Worm (Caenorhabditis elegans) whole organism, late embryonic: ENCODE data around the gene srv-9.

Experiments used
- K02D7.2 ChIP-seq: sonication (generic microtip); optimal IDR thresholded peaks from 2 replicates; lab custom pipeline; 2017; ENCODE audit warnings: mild to moderate bottlenecking, missing genetic modification characterization, missing compliant biosample characterization
- dmd-4 ChIP-seq: sonication (generic microtip); optimal IDR thresholded peaks from 2 replicates; lab custom pipeline; 2016; ENCODE audit warnings: borderline replicate concordance, missing genetic modification characterization, missing compliant biosample characterization
- fkh-10 ChIP-seq: fragments of 150-350 bp; optimal IDR thresholded peaks from 2 replicates; lab custom pipeline; 2014; ENCODE audit warnings: missing biosample characterization, missing genetic modification reagents, missing genetic modification characterization
- hlh-30 ChIP-seq: sonication (generic microtip); optimal IDR thresholded peaks from 2 replicates; lab custom pipeline; 2017; ENCODE audit warnings: antibody characterized with exemption, missing genetic modification characterization, missing compliant biosample characterization; ENCODE audit not compliant: insufficient read depth
- lim-6 ChIP-seq: sonication (generic microtip); optimal IDR thresholded peaks from 2 replicates; lab custom pipeline; 2016; ENCODE audit warnings: missing genetic modification characterization, missing compliant biosample characterization
- nfya-1 ChIP-seq: sonication (generic microtip); optimal IDR thresholded peaks from 2 replicates; lab custom pipeline; 2017; ENCODE audit warnings: missing genetic modification characterization, mild to moderate bottlenecking, missing compliant biosample characterization, antibody characterized with exemption, moderate library complexity
- nhr-11 ChIP-seq: fragments of 150-350 bp; optimal IDR thresholded peaks from 2 replicates; lab custom pipeline; 2014; ENCODE audit warnings: missing biosample characterization, missing genetic modification characterization
- pat-9 ChIP-seq: fragments of 200-800 bp; sonication (Bioruptor generic); optimal IDR thresholded peaks from 2 replicates; lab custom pipeline; 2018; ENCODE audit warnings: mild to moderate bottlenecking, missing genetic modification characterization, moderate library complexity, missing compliant biosample characterization
- pax-1 ChIP-seq: fragments of 150-350 bp; optimal IDR thresholded peaks from 2 replicates; lab custom pipeline; 2014; ENCODE audit warnings: missing biosample characterization, missing genetic modification characterization
- pha-2 ChIP-seq: sonication (generic microtip); optimal IDR thresholded peaks from 2 replicates; lab custom pipeline; 2017; ENCODE audit warnings: mild to moderate bottlenecking, missing genetic modification characterization, missing compliant biosample characterization
- tbx-2 ChIP-seq: sonication (generic microtip); optimal IDR thresholded peaks from 2 replicates; lab custom pipeline; 2016; ENCODE audit warnings: missing genetic modification characterization, missing compliant biosample characterization

- TF ChIP-seq fkh-10 (GFP tag; lab: Kevin White, UChicago) (no peak), hlh-30 (no peak), pax-1 (tag; lab: Kevin White, UChicago) (no peak), lim-6 (no peak), K02D7.2 (tag; lab: Kevin White, UChicago) (no peak), dmd-4 (tag; lab: Kevin White, UChicago) (no peak), nfya-1 (no peak), pat-9 (tag; lab: Kevin White, UChicago) (no peak), nhr-11 (no peak), tbx-2 (no peak), pha-2 (no peak)
Observed at ce11 chrV:13375861-13376260, 47.1 kb downstream of the srv-9 start.
